Worm (Caenorhabditis elegans) whole organism, early embryonic: ENCODE results near the gene fem-1.

Experiments used
- B0310.2 ChIP-seq: sonication (generic microtip); optimal IDR thresholded peaks from 2 replicates; lab custom pipeline; 2016; ENCODE audit warnings: mild to moderate bottlenecking, missing genetic modification characterization, missing compliant biosample characterization
- F13C5.2 ChIP-seq: sonication (generic microtip); optimal IDR thresholded peaks from 2 replicates; lab custom pipeline; 2017; ENCODE audit warnings: mild to moderate bottlenecking, missing genetic modification characterization, inconsistent platforms, missing compliant biosample characterization
- aly-1 ChIP-seq: sonication (generic microtip); optimal IDR thresholded peaks from 2 replicates; lab custom pipeline; 2016; ENCODE audit warnings: missing genetic modification characterization, missing compliant biosample characterization
- ama-1 ChIP-seq: fragments of 150-350 bp; optimal IDR thresholded peaks from 2 replicates; lab custom pipeline; 2014
- ceh-13 ChIP-seq: fragments of 200-800 bp; sonication (Bioruptor generic); optimal IDR thresholded peaks from 2 replicates; lab custom pipeline; 2018; ENCODE audit warnings: mild to moderate bottlenecking, missing genetic modification characterization, missing compliant biosample characterization
- ceh-36 ChIP-seq: sonication (generic microtip); optimal IDR thresholded peaks from 2 replicates; lab custom pipeline; 2016; ENCODE audit warnings: missing genetic modification characterization, inconsistent platforms, missing compliant biosample characterization
- ets-7 ChIP-seq: sonication (generic microtip); optimal IDR thresholded peaks from 2 replicates; lab custom pipeline; 2016; ENCODE audit warnings: missing genotype, missing genetic modification characterization, missing compliant biosample characterization
- flt-1 ChIP-seq: fragments of 200-800 bp; sonication (Bioruptor generic); IDR thresholded peaks from 2 replicates; pipeline ENCODE4 v1.3.6; 2022; ENCODE audit warnings: missing genetic modification characterization, missing compliant biosample characterization
- hmbx-1 ChIP-seq: sonication (generic microtip); optimal IDR thresholded peaks from 2 replicates; lab custom pipeline; 2016; ENCODE audit warnings: mild to moderate bottlenecking, missing genetic modification characterization, missing compliant biosample characterization
- hmg-4 ChIP-seq: fragments of 200-800 bp; sonication (Bioruptor generic); optimal IDR thresholded peaks from 2 replicates; lab custom pipeline; 2018; ENCODE audit warnings: mild to moderate bottlenecking, missing genetic modification characterization, missing compliant biosample characterization
- hnd-1 ChIP-seq: sonication (generic microtip); optimal IDR thresholded peaks from 2 replicates; lab custom pipeline; 2016; ENCODE audit warnings: missing genetic modification characterization, missing compliant biosample characterization
- pes-1 ChIP-seq: fragments of 200-800 bp; sonication (Bioruptor generic); IDR thresholded peaks from 2 replicates; pipeline ENCODE4 v1.3.6; 2022; ENCODE audit warnings: missing genetic modification reagents, missing genetic modification characterization, missing compliant biosample characterization
- scrt-1 ChIP-seq: fragments of 200-800 bp; sonication (Bioruptor generic); IDR thresholded peaks from 2 replicates; pipeline ENCODE4 v1.3.6; 2022; ENCODE audit warnings: missing genetic modification characterization, missing compliant biosample characterization
- sea-1 ChIP-seq: fragments of 200-800 bp; sonication (Bioruptor generic); conservative IDR thresholded peaks from 2 replicates; pipeline ENCODE4 v1.3.6; 2022; ENCODE audit warnings: missing genetic modification characterization, missing compliant biosample characterization
- tbx-11 ChIP-seq: fragments of 200-800 bp; sonication (Bioruptor generic); IDR thresholded peaks from 2 replicates; pipeline ENCODE4 v1.3.6; 2022; ENCODE audit warnings: missing genetic modification characterization, missing compliant biosample characterization
- tbx-37 ChIP-seq: fragments of 200-800 bp; sonication (Bioruptor generic); conservative IDR thresholded peaks from 2 replicates; pipeline ENCODE4 v1.3.6; 2022; ENCODE audit warnings: missing genetic modification reagents, missing genetic modification characterization, missing compliant biosample characterization
- tra-4 ChIP-seq: sonication (generic microtip); optimal IDR thresholded peaks from 2 replicates; lab custom pipeline; 2017; ENCODE audit warnings: missing genetic modification characterization, missing compliant biosample characterization

fem-1 gene

DNA sequence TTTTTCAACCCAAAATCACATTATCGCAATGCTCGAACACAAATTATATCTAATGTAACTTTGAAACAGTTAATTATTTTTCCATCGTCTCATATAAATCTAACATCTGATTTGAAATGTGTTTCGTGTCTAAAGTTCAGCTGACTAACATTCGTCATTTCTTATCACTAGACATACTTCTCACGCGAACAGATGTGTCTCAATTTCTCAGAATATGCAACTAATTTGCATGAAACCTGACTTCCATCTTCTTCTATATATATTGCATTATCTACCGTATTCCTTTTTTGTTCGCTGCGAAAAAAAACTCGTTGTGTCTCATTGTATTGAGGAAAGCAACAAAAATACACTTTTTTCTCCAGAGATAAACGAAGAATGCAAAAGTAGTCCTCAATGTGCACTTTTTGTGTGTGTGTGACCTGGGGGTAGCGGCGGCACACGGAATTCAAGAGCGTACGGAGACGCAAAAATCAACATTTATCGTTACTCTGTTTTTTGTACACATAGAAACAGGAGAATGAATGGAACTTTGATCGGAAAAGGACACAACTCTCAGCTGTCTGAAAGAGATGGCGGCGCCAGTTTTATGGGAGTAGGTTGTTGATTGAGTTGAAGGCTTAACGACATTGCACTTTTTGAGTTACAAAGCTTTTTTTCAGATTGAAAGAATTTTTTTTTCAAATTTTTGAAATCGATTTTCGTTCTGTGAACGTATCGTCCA, 43.0 kb upstream of the fem-1 start:
- no peak for TF ChIP-seq tbx-37
- no peak for TF ChIP-seq sea-1 (GFP tag; lab: Robert Waterston, UW)
- no peak for TF ChIP-seq hnd-1
- TF ChIP-seq ets-7: no peak
- no peak for TF ChIP-seq aly-1
- TF ChIP-seq hmbx-1: no peak
- TF ChIP-seq hmg-4: no peak

- TF ChIP-seq sea-1 (GFP tag; lab: Robert Waterston, UW): no peak
- no peak for TF ChIP-seq tbx-11
- no peak for TF ChIP-seq F13C5.2 (tag; lab: Kevin White, UChicago)
- no peak for TF ChIP-seq ceh-36 (tag; lab: Kevin White, UChicago)
- no peak for TF ChIP-seq B0310.2 (tag; lab: Kevin White, UChicago)
- TF ChIP-seq ama-1 (lab: Kevin White, UChicago): no peak
- no peak for TF ChIP-seq ceh-13 (GFP tag; lab: Kevin White, UChicago)
- TF ChIP-seq hmg-4: no peak
- no peak for TF ChIP-seq aly-1
- no peak for TF ChIP-seq hmbx-1
- TF ChIP-seq tbx-37: no peak
- no peak for TF ChIP-seq tra-4 (tag; lab: Kevin White, UChicago)
- TF ChIP-seq hnd-1: no peak
- no peak for TF ChIP-seq flt-1 (GFP tag; lab: Robert Waterston, UW)
- TF ChIP-seq ets-7: no peak
- TF ChIP-seq scrt-1: no peak
- no peak for TF ChIP-seq pes-1 (GFP tag; lab: Robert Waterston, UW)
These were observed 36.3 kb upstream of the fem-1 start, which contains the start of gene T12E12.6 for ce11 chrIV:5574033-5574432. Gene T12E12.6, minus strand, starts transcription at chrIV:5574133.

ce11 chrIV:5572693-5573092, 34.9 kb upstream of the fem-1 start:
- TF ChIP-seq tra-4 (tag; lab: Kevin White, UChicago) (no peak), hmbx-1 (no peak), ets-7 (no peak), B0310.2 (tag; lab: Kevin White, UChicago) (no peak), ceh-36 (tag; lab: Kevin White, UChicago) (no peak), flt-1 (GFP tag; lab: Robert Waterston, UW) (no peak), sea-1 (GFP tag; lab: Robert Waterston, UW) (no peak), ama-1 (lab: Kevin White, UChicago) (no peak), ceh-13 (GFP tag; lab: Kevin White, UChicago) (no peak)

- TF ChIP-seq tbx-37 (no peak), sea-1 (GFP tag; lab: Robert Waterston, UW) (no peak), ceh-36 (tag; lab: Kevin White, UChicago) (no peak), ets-7 (no peak), aly-1 (no peak), ama-1 (lab: Kevin White, UChicago) (no peak), F13C5.2 (tag; lab: Kevin White, UChicago) (no peak), hmg-4 (no peak), hnd-1 (no peak), tra-4 (tag; lab: Kevin White, UChicago) (no peak), pes-1 (GFP tag; lab: Robert Waterston, UW) (no peak), B0310.2 (tag; lab: Kevin White, UChicago) (no peak)
These were observed 27.3 kb upstream of the fem-1 start for ce11 chrIV:5565105-5565504.

DNA sequence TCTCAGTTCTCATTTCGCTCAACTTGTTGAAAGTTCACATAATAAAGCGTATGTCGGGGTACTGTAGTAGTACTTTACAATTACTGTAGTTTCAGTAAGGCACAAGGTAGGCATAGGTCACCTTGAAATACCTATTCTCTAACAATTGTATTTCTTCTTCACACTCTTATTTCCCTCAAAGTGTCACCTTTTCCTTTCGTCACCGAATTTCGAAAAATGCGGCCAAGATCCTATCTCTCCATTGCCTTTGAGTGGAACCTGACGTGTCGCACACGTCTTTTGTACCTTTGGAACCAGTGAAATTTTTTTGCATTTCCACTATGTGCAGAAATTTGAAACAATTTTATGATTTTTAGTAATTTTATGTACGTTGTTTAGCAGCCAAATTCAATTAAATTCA, 26.5 kb upstream of the fem-1 start:
- TF ChIP-seq flt-1 (GFP tag; lab: Robert Waterston, UW): no peak
- TF ChIP-seq ama-1 (lab: Kevin White, UChicago): no peak
- TF ChIP-seq ceh-36 (tag; lab: Kevin White, UChicago): no peak
- TF ChIP-seq scrt-1: no peak
- no peak for TF ChIP-seq hmg-4
- no peak for TF ChIP-seq sea-1 (GFP tag; lab: Robert Waterston, UW)
- TF ChIP-seq tra-4 (tag; lab: Kevin White, UChicago): no peak
- TF ChIP-seq B0310.2 (tag; lab: Kevin White, UChicago): no peak
- no peak for TF ChIP-seq F13C5.2 (tag; lab: Kevin White, UChicago)
- TF ChIP-seq ceh-13 (GFP tag; lab: Kevin White, UChicago): no peak

- TF ChIP-seq sea-1 (GFP tag; lab: Robert Waterston, UW) (no peak), hmg-4 (no peak), tra-4 (tag; lab: Kevin White, UChicago) (no peak), ceh-13 (GFP tag; lab: Kevin White, UChicago) (no peak), F13C5.2 (tag; lab: Kevin White, UChicago) (no peak), flt-1 (GFP tag; lab: Robert Waterston, UW) (no peak), scrt-1 (no peak), B0310.2 (tag; lab: Kevin White, UChicago) (no peak), ets-7 (no peak), pes-1 (GFP tag; lab: Robert Waterston, UW) (no peak), hnd-1 (no peak), ama-1 (lab: Kevin White, UChicago) (no peak), ceh-36 (tag; lab: Kevin White, UChicago) (no peak), aly-1 (no peak)
These were observed 25.5 kb upstream of the fem-1 start for ce11 chrIV:5563280-5563679.

- no peak for TF ChIP-seq ets-7
- TF ChIP-seq F13C5.2 (tag; lab: Kevin White, UChicago): no peak
- no peak for TF ChIP-seq ceh-36 (tag; lab: Kevin White, UChicago)
- TF ChIP-seq hmbx-1: no peak
- TF ChIP-seq flt-1 (GFP tag; lab: Robert Waterston, UW): no peak
- TF ChIP-seq pes-1 (GFP tag; lab: Robert Waterston, UW): no peak
- no peak for TF ChIP-seq ama-1 (lab: Kevin White, UChicago)
- no peak for TF ChIP-seq tbx-37
- TF ChIP-seq scrt-1: no peak
- no peak for TF ChIP-seq hmg-4
- no peak for TF ChIP-seq tbx-11
- TF ChIP-seq B0310.2 (tag; lab: Kevin White, UChicago): no peak
- no peak for TF ChIP-seq hnd-1
- no peak for TF ChIP-seq tra-4 (tag; lab: Kevin White, UChicago)
- no peak for TF ChIP-seq aly-1
- no peak for TF ChIP-seq sea-1 (GFP tag; lab: Robert Waterston, UW)
- TF ChIP-seq ceh-13 (GFP tag; lab: Kevin White, UChicago): no peak
These were observed 23.9 kb upstream of the fem-1 start for ce11 chrIV:5561497-5562155.
